Worm (Caenorhabditis elegans) whole organism, early embryonic: ENCODE results near the gene vps-2.

ENCODE experiments used
- ama-1 ChIP-seq: fragments of 150-350 bp; optimal IDR thresholded peaks from 2 replicates; lab custom pipeline; 2014
- flt-1 ChIP-seq: fragments of 200-800 bp; sonication (Bioruptor generic); IDR thresholded peaks from 2 replicates; pipeline ENCODE4 v1.3.6; 2022; ENCODE audit warnings: missing genetic modification characterization, missing compliant biosample characterization
- hmbx-1 ChIP-seq: sonication (generic microtip); optimal IDR thresholded peaks from 2 replicates; lab custom pipeline; 2016; ENCODE audit warnings: mild to moderate bottlenecking, missing genetic modification characterization, missing compliant biosample characterization
- hnd-1 ChIP-seq: sonication (generic microtip); optimal IDR thresholded peaks from 2 replicates; lab custom pipeline; 2016; ENCODE audit warnings: missing genetic modification characterization, missing compliant biosample characterization
- scrt-1 ChIP-seq: fragments of 200-800 bp; sonication (Bioruptor generic); IDR thresholded peaks from 2 replicates; pipeline ENCODE4 v1.3.6; 2022; ENCODE audit warnings: missing genetic modification characterization, missing compliant biosample characterization
- tbx-37 ChIP-seq: fragments of 200-800 bp; sonication (Bioruptor generic); conservative IDR thresholded peaks from 2 replicates; pipeline ENCODE4 v1.3.6; 2022; ENCODE audit warnings: missing genetic modification reagents, missing genetic modification characterization, missing compliant biosample characterization
- tra-4 ChIP-seq: sonication (generic microtip); optimal IDR thresholded peaks from 2 replicates; lab custom pipeline; 2017; ENCODE audit warnings: missing genetic modification characterization, missing compliant biosample characterization

DNA sequence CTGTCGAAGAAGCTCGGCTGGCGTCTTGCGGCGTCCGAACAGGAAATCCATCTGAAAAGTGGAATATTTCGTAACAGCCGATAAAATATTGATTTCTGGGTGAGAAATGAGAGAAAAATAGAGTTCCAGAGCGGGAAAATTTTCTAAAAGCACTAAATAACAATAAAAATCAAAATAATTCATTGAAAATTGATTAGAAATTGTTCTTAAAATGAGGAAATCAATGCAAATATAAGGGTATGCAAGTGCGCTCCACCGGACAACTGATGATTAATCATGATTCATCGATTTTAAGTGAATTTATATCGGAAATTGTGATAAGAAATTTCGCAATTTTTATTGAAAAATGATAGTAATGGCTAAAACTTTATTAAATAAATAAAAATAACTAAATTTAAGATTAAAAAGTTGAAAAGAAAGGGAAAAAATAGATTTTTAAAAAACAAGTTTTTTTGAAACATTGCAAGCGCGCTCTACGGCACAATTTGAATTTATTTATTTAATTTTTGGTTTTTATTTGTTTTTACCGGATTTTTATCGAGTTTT, at the start of gene vps-2, which contains the start of gene tiar-2:
- TF ChIP-seq ama-1 (lab: Kevin White, UChicago): no peak
- TF ChIP-seq scrt-1: no peak
- TF ChIP-seq flt-1 (GFP tag; lab: Robert Waterston, UW): no peak
- no peak for TF ChIP-seq hmbx-1 (tag; lab: Kevin White, UChicago)
- TF ChIP-seq tbx-37: no peak
- TF ChIP-seq hnd-1: no peak
- no peak for TF ChIP-seq tra-4 (tag; lab: Kevin White, UChicago)
